Worm (Caenorhabditis elegans) whole organism, L1 larva: ENCODE measurements around the gene ife-1.

Experiments
- C16A3.4 ChIP-seq: fragments of 150-350 bp; optimal IDR thresholded peaks from 2 replicates; lab custom pipeline; 2014; ENCODE audit warnings: missing biosample characterization, missing genetic modification characterization
- F16B12.6 ChIP-seq: fragments of 150-350 bp; optimal IDR thresholded peaks from 2 replicates; lab custom pipeline; 2014; ENCODE audit warnings: missing biosample characterization, missing genetic modification characterization
- Y116A8C.19 ChIP-seq: sonication (generic microtip); optimal IDR thresholded peaks from 2 replicates; lab custom pipeline; 2016; ENCODE audit warnings: missing compliant biosample characterization, missing genetic modification characterization, borderline replicate concordance
- ama-1 ChIP-seq: fragments of 150-350 bp; optimal IDR thresholded peaks from 2 replicates; lab custom pipeline; 2014
- ceh-82 ChIP-seq, 3 experiments: fragments of 150-350 bp in 1 of 3; sonication (generic microtip) in 2 of 3; optimal IDR thresholded peaks; 2 replicates each; lab custom pipeline; 2014 to 2017; ENCODE audit warnings: missing biosample characterization in 3 of 3, missing genetic modification characterization in 3 of 3
- ceh-90 ChIP-seq: sonication (generic microtip); optimal IDR thresholded peaks from 2 replicates; lab custom pipeline; 2016; ENCODE audit warnings: missing genetic modification characterization, missing compliant biosample characterization
- ces-1 ChIP-seq: fragments of 150-350 bp; optimal IDR thresholded peaks from 2 replicates; lab custom pipeline; 2014; ENCODE audit warnings: missing biosample characterization, missing genetic modification reagents, missing genetic modification characterization
- dpl-1 ChIP-seq, 3 experiments: fragments of 150-350 bp in 2 of 3; sonication (generic microtip) in 1 of 3; optimal IDR thresholded peaks; 2 replicates each; lab custom pipeline; 2014 to 2017; ENCODE audit warnings: missing biosample characterization in 3 of 3, missing genetic modification characterization in 3 of 3, missing genetic modification reagents in 3 of 3
- dsc-1 ChIP-seq: sonication (generic microtip); optimal IDR thresholded peaks from 2 replicates; lab custom pipeline; 2016; ENCODE audit warnings: mild to moderate bottlenecking, missing genetic modification characterization, missing compliant biosample characterization
- efl-1 ChIP-seq, 4 experiments: fragments of 150-350 bp; optimal IDR thresholded peaks in 3 of 4; peaks in 1 of 4; 1 replicate in 1 of 4; 2 replicates in 3 of 4; lab custom pipeline; 2014; ENCODE audit warnings: missing biosample characterization in 2 of 4, missing genetic modification characterization in 2 of 4, missing genetic modification reagents in 2 of 4
- efl-3 ChIP-seq: fragments of 200-800 bp; sonication (Bioruptor generic); optimal IDR thresholded peaks from 2 replicates; lab custom pipeline; 2018; ENCODE audit warnings: mild to moderate bottlenecking, missing genetic modification characterization, missing compliant biosample characterization
- elt-3 ChIP-seq, 6 experiments: fragments of 150-350 bp in 1 of 6; sonication (generic microtip); optimal IDR thresholded peaks; 2 replicates each; lab custom pipeline; 2017 to 2018; ENCODE audit warnings: missing biosample characterization in 6 of 6, missing genetic modification characterization in 6 of 6, inconsistent platforms in 1 of 6
- ets-5 ChIP-seq: fragments of 200-800 bp; sonication (Bioruptor generic); IDR thresholded peaks from 2 replicates; pipeline ENCODE4 v1.3.6; 2022; ENCODE audit warnings: missing genetic modification characterization, missing compliant biosample characterization
- fkh-10 ChIP-seq: sonication (generic microtip); optimal IDR thresholded peaks from 2 replicates; lab custom pipeline; 2017; ENCODE audit warnings: missing biosample characterization, missing genetic modification reagents, missing genetic modification characterization
- hlh-17 ChIP-seq: fragments of 200-800 bp; sonication (Bioruptor generic); optimal IDR thresholded peaks from 2 replicates; lab custom pipeline; 2018; ENCODE audit warnings: missing genetic modification characterization, mild to moderate bottlenecking, missing compliant biosample characterization, moderate library complexity, borderline replicate concordance
- hlh-4 ChIP-seq: sonication (generic microtip); optimal IDR thresholded peaks from 2 replicates; lab custom pipeline; 2016; ENCODE audit warnings: mild to moderate bottlenecking, missing genetic modification characterization, missing compliant biosample characterization
- hpl-2 ChIP-seq: fragments of 150-350 bp; optimal IDR thresholded peaks from 2 replicates; lab custom pipeline; 2014; ENCODE audit warnings: missing biosample characterization, missing genetic modification reagents, missing genetic modification characterization
- lin-13 ChIP-seq: fragments of 150-350 bp; optimal IDR thresholded peaks from 2 replicates; lab custom pipeline; 2014; ENCODE audit warnings: missing biosample characterization, missing genetic modification reagents, missing genetic modification characterization
- lin-14 ChIP-seq: fragments of 200-800 bp; sonication (Bioruptor generic); optimal IDR thresholded peaks from 2 replicates; lab custom pipeline; 2018; ENCODE audit warnings: mild to moderate bottlenecking, missing genetic modification characterization, moderate library complexity, missing compliant biosample characterization
- lin-15B ChIP-seq: fragments of 150-350 bp; sonication (generic microtip); optimal IDR thresholded peaks from 3 replicates; lab custom pipeline; 2014; ENCODE audit warnings: missing biosample characterization, missing genetic modification characterization
- lin-39 ChIP-seq: fragments of 150-350 bp; optimal IDR thresholded peaks from 2 replicates; lab custom pipeline; 2014; ENCODE audit warnings: missing biosample characterization, missing genetic modification reagents, missing genetic modification characterization
- lir-3 ChIP-seq: sonication (generic microtip); optimal IDR thresholded peaks from 2 replicates; lab custom pipeline; 2016; ENCODE audit warnings: mild to moderate bottlenecking, missing genetic modification characterization, moderate library complexity, missing compliant biosample characterization; ENCODE audit not compliant: poor library complexity
- lsy-2 ChIP-seq, 2 experiments: fragments of 150-350 bp; optimal IDR thresholded peaks; 2 replicates each; lab custom pipeline; 2014; ENCODE audit warnings: missing biosample characterization in 2 of 2, missing genetic modification characterization in 2 of 2
- mab-9 ChIP-seq: fragments of 200-800 bp; sonication (Bioruptor generic); IDR thresholded peaks from 2 replicates; pipeline ENCODE4 v1.3.6; 2022; ENCODE audit warnings: missing genetic modification reagents, missing genetic modification characterization, missing compliant biosample characterization
- mdl-1 ChIP-seq, 2 experiments: fragments of 150-350 bp; optimal IDR thresholded peaks; 2 replicates each; lab custom pipeline; 2014 to 2017; ENCODE audit warnings: missing biosample characterization in 2 of 2, missing genetic modification characterization in 2 of 2, inconsistent platforms in 1 of 2
- mef-2 ChIP-seq: fragments of 150-350 bp; optimal IDR thresholded peaks from 2 replicates; lab custom pipeline; 2014; ENCODE audit warnings: missing biosample characterization, missing genetic modification characterization
- nhr-12 ChIP-seq: sonication (generic microtip); optimal IDR thresholded peaks from 2 replicates; lab custom pipeline; 2017; ENCODE audit warnings: missing biosample characterization, missing genetic modification characterization
- nhr-19 ChIP-seq: fragments of 200-800 bp; sonication (Bioruptor generic); conservative IDR thresholded peaks from 2 replicates; pipeline ENCODE4 v1.3.6; 2022; ENCODE audit warnings: missing genetic modification characterization, missing compliant biosample characterization
- nhr-20 ChIP-seq: sonication (generic microtip); optimal IDR thresholded peaks from 2 replicates; lab custom pipeline; 2016; ENCODE audit warnings: mild to moderate bottlenecking, missing genetic modification characterization, missing compliant biosample characterization
- nhr-28 ChIP-seq: fragments of 150-350 bp; optimal IDR thresholded peaks from 2 replicates; lab custom pipeline; 2014; ENCODE audit warnings: missing biosample characterization, missing genetic modification characterization
- nhr-71 ChIP-seq: sonication (generic microtip); optimal IDR thresholded peaks from 2 replicates; lab custom pipeline; 2016; ENCODE audit warnings: mild to moderate bottlenecking, missing genetic modification characterization, moderate library complexity, missing compliant biosample characterization
- nhr-77 ChIP-seq: fragments of 150-350 bp; optimal IDR thresholded peaks from 2 replicates; lab custom pipeline; 2014; ENCODE audit warnings: missing biosample characterization, missing genetic modification characterization
- nhr-84 ChIP-seq: sonication (generic microtip); optimal IDR thresholded peaks from 2 replicates; lab custom pipeline; 2017; ENCODE audit warnings: missing biosample characterization, missing genetic modification characterization
- nhr-85 ChIP-seq: sonication (generic microtip); peaks from one replicate; lab custom pipeline; 2016; ENCODE audit warnings: missing genetic modification characterization, inconsistent platforms, missing compliant biosample characterization
- nhr-90 ChIP-seq: sonication (generic microtip); optimal IDR thresholded peaks from 2 replicates; lab custom pipeline; 2016; ENCODE audit warnings: mild to moderate bottlenecking, missing genetic modification characterization, missing compliant biosample characterization; ENCODE audit not compliant: poor library complexity
- rnt-1 ChIP-seq: sonication (generic microtip); optimal IDR thresholded peaks from 2 replicates; lab custom pipeline; 2016; ENCODE audit warnings: mild to moderate bottlenecking, missing genetic modification characterization, moderate library complexity, missing compliant biosample characterization
- skn-1 ChIP-seq: fragments of 150-350 bp; optimal IDR thresholded peaks from 2 replicates; lab custom pipeline; 2014; ENCODE audit warnings: missing biosample characterization, missing genetic modification characterization
- snpc-4 ChIP-seq: fragments of 150-350 bp; optimal IDR thresholded peaks from 2 replicates; lab custom pipeline; 2014; ENCODE audit warnings: missing biosample characterization, missing genetic modification characterization
- snu-23 ChIP-seq: sonication (generic microtip); optimal IDR thresholded peaks from 2 replicates; lab custom pipeline; 2016; ENCODE audit warnings: missing genetic modification characterization, missing compliant biosample characterization
- sox-4 ChIP-seq: sonication (generic microtip); optimal IDR thresholded peaks from 2 replicates; lab custom pipeline; 2016; ENCODE audit warnings: missing genetic modification characterization, missing compliant biosample characterization
- sptf-1 ChIP-seq: fragments of 150-350 bp; optimal IDR thresholded peaks from 2 replicates; lab custom pipeline; 2014; ENCODE audit warnings: missing biosample characterization, missing genetic modification characterization
- swsn-7 ChIP-seq: sonication (generic microtip); optimal IDR thresholded peaks from 2 replicates; lab custom pipeline; 2016; ENCODE audit warnings: missing genetic modification characterization, missing compliant biosample characterization
- tbx-2 ChIP-seq: sonication (generic microtip); optimal IDR thresholded peaks from 2 replicates; lab custom pipeline; 2016; ENCODE audit warnings: missing genetic modification characterization, missing compliant biosample characterization
- unc-62 ChIP-seq: fragments of 150-350 bp; optimal IDR thresholded peaks from 2 replicates; lab custom pipeline; 2014; ENCODE audit warnings: missing biosample characterization, missing genetic modification reagents, missing genetic modification characterization
- unc-86 ChIP-seq: sonication (generic microtip); optimal IDR thresholded peaks from 2 replicates; lab custom pipeline; 2016; ENCODE audit warnings: missing genetic modification characterization, missing compliant biosample characterization
- vab-15 ChIP-seq: sonication (generic microtip); optimal IDR thresholded peaks from 2 replicates; lab custom pipeline; 2017; ENCODE audit warnings: missing genotype, mild to moderate bottlenecking, missing genetic modification characterization, missing compliant biosample characterization
- zag-1 ChIP-seq: fragments of 150-350 bp; optimal IDR thresholded peaks from 2 replicates; lab custom pipeline; 2014; ENCODE audit warnings: missing biosample characterization, missing genetic modification characterization
- zip-4 ChIP-seq: fragments of 200-800 bp; sonication (Bioruptor generic); optimal IDR thresholded peaks from 2 replicates; lab custom pipeline; 2018; ENCODE audit warnings: mild to moderate bottlenecking, missing genetic modification characterization, moderate library complexity, missing compliant biosample characterization

ife-1 gene

DNA sequence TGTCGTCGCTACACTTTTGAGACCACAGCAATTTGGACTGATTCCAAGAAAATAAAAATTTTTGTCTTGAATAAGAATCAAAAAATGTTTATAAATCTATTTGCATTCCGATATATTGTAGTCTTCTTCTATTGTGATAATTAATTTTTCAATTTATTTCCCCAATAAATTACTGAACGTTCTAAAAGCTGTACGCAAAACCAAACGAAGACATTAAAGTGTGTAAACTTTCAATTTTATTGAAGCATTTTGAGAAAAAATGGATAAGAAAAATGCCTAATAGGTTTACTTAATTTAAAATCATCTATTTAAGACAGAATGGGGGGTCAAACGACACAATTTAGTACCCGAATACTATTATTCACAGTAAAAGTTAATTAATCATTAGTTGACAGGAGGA lies 40.6 kb upstream of the ife-1 start:
- no peak for TF ChIP-seq efl-1 (optimal IDR thresholded peaks at IDR 0.05; lab: Kevin White, UChicago)
- TF ChIP-seq efl-1 (GFP tag; optimal IDR thresholded peaks at IDR 0.05 in 1 of 2; lab: Kevin White, UChicago) = peak in 1 of 2 experiments; percentile 74
- TF ChIP-seq elt-3 (tag; optimal IDR thresholded peaks at IDR 0.05; lab: Kevin White, UChicago) = no peak

DNA sequence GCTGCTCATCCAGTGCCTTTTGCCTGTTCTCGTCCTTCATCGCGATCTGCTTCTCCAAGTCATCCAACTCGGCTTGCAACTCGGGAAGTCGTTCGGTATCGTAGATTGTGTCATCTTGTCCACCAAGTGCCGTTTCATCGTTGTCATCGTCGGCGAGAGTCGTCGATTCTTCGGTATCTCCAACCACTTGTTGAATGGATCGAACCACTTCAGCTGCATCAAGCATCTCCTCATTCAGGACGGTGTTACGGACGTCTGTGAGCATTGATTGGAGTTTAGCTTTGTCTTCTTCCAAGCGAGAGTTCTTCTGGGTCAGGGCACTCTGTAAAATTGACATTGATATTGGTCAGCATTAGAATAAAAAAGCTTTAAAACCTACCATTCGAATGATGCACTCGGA lies 37.7 kb upstream of the ife-1 start:
- TF ChIP-seq efl-1 (optimal IDR thresholded peaks at IDR 0.05; lab: Kevin White, UChicago) (no peak), efl-1 (GFP tag; optimal IDR thresholded peaks at IDR 0.05 in 1 of 2; lab: Kevin White, UChicago) (no peak), lin-13 (GFP tag; lab: Kevin White, UChicago) (no peak), hlh-17 (GFP tag; lab: Kevin White, UChicago) (no peak), swsn-7 (tag; lab: Kevin White, UChicago) (no peak), dsc-1 (tag; lab: Kevin White, UChicago) (no peak), C16A3.4 (tag; lab: Kevin White, UChicago) (no peak), ces-1 (GFP tag; lab: Kevin White, UChicago) (no peak), mab-9 (no peak), hlh-4 (no peak), ama-1 (no peak)

ce11 chrIII:13307107-13307506 lies 36.1 kb upstream of the ife-1 start, which contains the start of the genes klp-19 and slc-36.1:
TSS of gene klp-19 (minus strand) at chrIII:13307259.
TSS of gene slc-36.1 (plus strand) at chrIII:13307502.
- TF ChIP-seq nhr-20 (tag; lab: Kevin White, UChicago) (peak; percentile 32), tbx-2 (peak; percentile 35), mdl-1 (tag; optimal IDR thresholded peaks at IDR 0.05; lab: Kevin White, UChicago) (peak in 1 of 2 experiments; percentile 17), nhr-90 (peak; percentile 13), sptf-1 (no peak), dpl-1 (GFP tag; optimal IDR thresholded peaks at IDR 0.05; lab: Kevin White, UChicago) (peak; percentile 83 to 88 (median 84)), ceh-82 (tag; optimal IDR thresholded peaks at IDR 0.05; lab: Kevin White, UChicago) (peak in 2 of 3 experiments; percentile 27 to 47), hlh-17 (GFP tag; lab: Kevin White, UChicago) (no peak), elt-3 (tag; optimal IDR thresholded peaks at IDR 0.05; lab: Kevin White, UChicago) (no peak), efl-3 (no peak), nhr-84 (tag; lab: Kevin White, UChicago) (no peak), hpl-2 (no peak), ceh-90 (tag; lab: Kevin White, UChicago) (no peak), Y116A8C.19 (tag; lab: Kevin White, UChicago) (no peak), sox-4 (tag; lab: Kevin White, UChicago) (no peak), vab-15 (tag; lab: Kevin White, UChicago) (no peak), rnt-1 (tag; lab: Kevin White, UChicago) (no peak), efl-1 (optimal IDR thresholded peaks at IDR 0.05; lab: Kevin White, UChicago) (peak; percentile 76 to 83), efl-1 (GFP tag; optimal IDR thresholded peaks at IDR 0.05 in 1 of 2; lab: Kevin White, UChicago) (peak; percentile 88 to 98), nhr-71 (tag; lab: Kevin White, UChicago) (peak; percentile 67), F16B12.6 (tag; lab: Kevin White, UChicago) (peak; percentile 91), lin-15B (peak; percentile 41), ets-5 (GFP tag; lab: Robert Waterston, UW) (no peak), snpc-4 (no peak), lir-3 (tag; lab: Kevin White, UChicago) (no peak), zip-4 (GFP tag; lab: Kevin White, UChicago) (no peak), nhr-85 (tag; lab: Kevin White, UChicago) (peak; percentile 46), swsn-7 (tag; lab: Kevin White, UChicago) (peak; percentile 53), fkh-10 (GFP tag; lab: Kevin White, UChicago) (no peak), snu-23 (GFP tag; lab: Kevin White, UChicago) (peak; percentile 66), nhr-12 (tag; lab: Kevin White, UChicago) (no peak), unc-62 (GFP tag; lab: Kevin White, UChicago) (no peak), lsy-2 (tag; optimal IDR thresholded peaks at IDR 0.05; lab: Kevin White, UChicago) (peak; percentile 62 to 68), unc-86 (tag; lab: Kevin White, UChicago) (peak; percentile 42), skn-1 (peak; percentile 31), nhr-77 (tag; lab: Kevin White, UChicago) (no peak), mef-2 (tag; lab: Kevin White, UChicago) (no peak), zag-1 (tag; lab: Kevin White, UChicago) (no peak), nhr-28 (no peak), lin-39 (tag; lab: Kevin White, UChicago) (no peak), lin-14 (no peak), nhr-19 (GFP tag; lab: Robert Waterston, UW) (peak; percentile 19; the same call in 1 of the 2 replicates)
